Fruit fly (Drosophila melanogaster) Kc167 (cell line): ENCODE results near the gene Mob3.

Experiments
- Myc ChIP-seq: fragments of >200 bp; optimal IDR thresholded peaks from 2 replicates; lab custom pipeline; 2017; ENCODE audit warnings: missing external identifiers
- h ChIP-seq: fragments of >200 bp; optimal IDR thresholded peaks from 3 replicates; lab custom pipeline; 2018; ENCODE audit warnings: missing external identifiers

DNA sequence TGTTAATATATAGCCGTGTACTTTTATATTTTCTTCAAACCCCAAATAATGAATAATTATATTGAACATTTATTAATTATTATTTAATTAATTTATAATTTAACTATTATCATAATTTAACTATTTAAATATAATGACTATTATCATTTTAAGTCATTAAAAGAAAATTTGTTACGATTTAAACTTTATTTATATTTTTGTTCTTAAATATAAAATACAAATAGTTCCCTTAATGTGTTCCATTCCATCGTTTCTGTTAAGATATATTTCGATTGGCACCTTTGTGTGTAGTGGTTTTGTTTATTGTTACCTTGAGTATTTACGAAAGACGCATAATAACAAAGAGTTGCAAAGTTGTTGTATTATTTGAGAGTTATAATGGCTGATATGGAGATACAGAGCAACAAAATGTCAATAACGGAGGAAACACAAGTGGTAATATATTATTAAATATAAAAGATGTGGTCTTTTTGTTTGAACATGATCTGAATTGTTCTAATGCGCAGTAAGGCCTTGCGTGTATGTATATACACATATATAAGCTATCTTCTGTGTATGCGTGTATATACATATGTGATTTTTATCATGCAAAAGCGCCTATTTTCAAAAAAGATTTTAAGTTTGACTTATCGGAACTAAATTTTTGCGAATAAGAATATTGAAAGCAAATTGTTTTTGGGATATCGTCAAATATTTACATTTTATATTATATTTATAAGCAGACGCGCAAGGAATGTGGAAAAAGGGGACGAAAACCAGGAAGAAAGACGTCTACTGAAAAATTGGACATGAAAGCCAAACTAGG, 1.1 kb upstream of the Mob3 start, which contains the start of gene REPTOR-BP:
- no peak for TF ChIP-seq Myc
- TF ChIP-seq h, result no peak
